Worm (Caenorhabditis elegans) whole organism, L2 larva: ENCODE data around the gene T28A11.2.

Experiments used
- R02D3.7 ChIP-seq: fragments of 150-350 bp; optimal IDR thresholded peaks from 2 replicates; lab custom pipeline; 2014; ENCODE audit warnings: missing biosample characterization, missing genetic modification characterization
- aly-2 ChIP-seq: fragments of 150-350 bp; optimal IDR thresholded peaks from 2 replicates; lab custom pipeline; 2014; ENCODE audit warnings: missing biosample characterization, missing genetic modification characterization
- blmp-1 ChIP-seq: sonication (generic microtip); optimal IDR thresholded peaks from 2 replicates; lab custom pipeline; 2017; ENCODE audit warnings: missing genetic modification characterization, mild to moderate bottlenecking, missing compliant biosample characterization, antibody characterized with exemption, moderate library complexity; ENCODE audit not compliant: insufficient read depth
- ceh-82 ChIP-seq: fragments of 150-350 bp; optimal IDR thresholded peaks from 2 replicates; lab custom pipeline; 2014; ENCODE audit warnings: missing biosample characterization, missing genetic modification characterization
- nhr-237 ChIP-seq: fragments of 150-350 bp; optimal IDR thresholded peaks from 2 replicates; lab custom pipeline; 2014; ENCODE audit warnings: missing biosample characterization, missing genetic modification characterization
- nhr-25 ChIP-seq: fragments of 150-350 bp; sonication (generic microtip); optimal IDR thresholded peaks from 3 replicates; lab custom pipeline; 2014; ENCODE audit warnings: missing biosample characterization, missing genetic modification characterization
- ztf-11 ChIP-seq: sonication (generic microtip); optimal IDR thresholded peaks from 2 replicates; lab custom pipeline; 2017; ENCODE audit warnings: missing biosample characterization, missing genetic modification characterization

ce11 chrV:3257277-3257676 lies 22.9 kb upstream of the T28A11.2 start, which contains the start of gene T28A11.22:
- no peak for TF ChIP-seq ceh-82 (tag; lab: Kevin White, UChicago)
- TF ChIP-seq nhr-25 (tag; lab: Kevin White, UChicago): no peak
- no peak for TF ChIP-seq ztf-11 (tag; lab: Kevin White, UChicago)
- TF ChIP-seq R02D3.7 (tag; lab: Kevin White, UChicago): no peak
- no peak for TF ChIP-seq aly-2 (tag; lab: Kevin White, UChicago)
- no peak for TF ChIP-seq nhr-237 (tag; lab: Kevin White, UChicago)
- no peak for TF ChIP-seq blmp-1
